Fruit fly (Drosophila melanogaster): ENCODE results near the gene Ddx1.

Gene Ddx1

dm6 chr3L:22262797-22263423, at the start of gene Ddx1, which contains the start of gene Rich (continued):
- TF ChIP-seq CG7987 (GFP tag; optimal IDR thresholded peaks at IDR 0.05) (no peak), rib (GFP tag; IDR thresholded peaks at IDR 0.05) (no peak), seq (GFP tag; IDR thresholded peaks at IDR 0.05) (no peak), CG7786 (GFP tag; optimal IDR thresholded peaks at IDR 0.05) (no peak), CG9437 (GFP tag; optimal IDR thresholded peaks at IDR 0.05) (peak; percentile 64), tll (GFP tag; optimal IDR thresholded peaks at IDR 0.05) (peak in 1 of 2 experiments; percentile 81), Atf6 (GFP tag; IDR thresholded peaks at IDR 0.05) (no peak), tap (tag; optimal IDR thresholded peaks at IDR 0.05) (no peak), Fer3 (tag; optimal IDR thresholded peaks at IDR 0.05) (no peak), mirr (GFP tag; optimal IDR thresholded peaks at IDR 0.05) (no peak), CG3407 (GFP tag; optimal IDR thresholded peaks at IDR 0.05) (no peak), CG1602 (GFP tag; optimal IDR thresholded peaks at IDR 0.05) (peak; percentile 46), Hsf (GFP tag; optimal IDR thresholded peaks at IDR 0.05) (peak; percentile 57), Bdp1 (GFP tag; optimal IDR thresholded peaks at IDR 0.05) (no peak), CG33557 (GFP tag; optimal IDR thresholded peaks at IDR 0.05) (peak; percentile 23), YL-1 (GFP tag; optimal IDR thresholded peaks at IDR 0.05) (peak; percentile 65), CG6683 (GFP tag; optimal IDR thresholded peaks at IDR 0.05) (no peak), CG11696 (GFP tag; IDR thresholded peaks at IDR 0.05) (no peak), zfh2 (GFP tag; optimal IDR thresholded peaks at IDR 0.05) (peak; percentile 52), Med (GFP tag) (peak; percentile 88), CG2116 (GFP tag; optimal IDR thresholded peaks at IDR 0.05) (peak; percentile 51), CG12236 (GFP tag; optimal IDR thresholded peaks at IDR 0.05) (no peak), dati (GFP tag; IDR thresholded peaks at IDR 0.05) (no peak), CG34224 (GFP tag; IDR thresholded peaks at IDR 0.05; ENCODE audit: partially characterized antibody) (no peak), CG1024 (GFP tag; IDR thresholded peaks at IDR 0.05) (no peak), zfh1 (GFP tag; IDR thresholded peaks at IDR 0.05) (no peak; the same call in 2 of the 3 replicates), cwo (GFP tag; optimal IDR thresholded peaks at IDR 0.05) (peak; percentile 15), MBD-R2 (GFP tag; IDR thresholded peaks at IDR 0.05) (peak; percentile 96), CG3726 (GFP tag; IDR thresholded peaks at IDR 0.05) (no peak), tup (GFP tag; optimal IDR thresholded peaks at IDR 0.05) (no peak), nerfin-2 (GFP tag; IDR thresholded peaks at IDR 0.05; ENCODE audit: partially characterized antibody) (no peak), ac (GFP tag; optimal IDR thresholded peaks at IDR 0.05) (no peak), CG2678 (tag; optimal IDR thresholded peaks at IDR 0.05) (peak; percentile 30), CG18262 (tag; optimal IDR thresholded peaks at IDR 0.05) (peak; percentile 59), pb (GFP tag; optimal IDR thresholded peaks at IDR 0.05) (no peak), slbo (GFP tag; IDR thresholded peaks at IDR 0.05) (peak; percentile 64), CG15696 (tag; optimal IDR thresholded peaks at IDR 0.05) (peak; percentile 7), CG2129 (GFP tag; IDR thresholded peaks at IDR 0.05; ENCODE audit: partially characterized antibody) (no peak), p53 (GFP tag; optimal IDR thresholded peaks at IDR 0.05) (no peak), CG11504 (tag; optimal IDR thresholded peaks at IDR 0.05) (no peak), h (optimal IDR thresholded peaks at IDR 0.05) (no peak), CG2712 (tag; optimal IDR thresholded peaks at IDR 0.05) (peak; percentile 66), CG18619 (GFP tag; optimal IDR thresholded peaks at IDR 0.05) (peak; percentile 74), pfk (GFP tag; optimal IDR thresholded peaks at IDR 0.05) (no peak), Meics (GFP tag; optimal IDR thresholded peaks at IDR 0.05) (peak; percentile 55), kay (GFP tag; optimal IDR thresholded peaks at IDR 0.05) (no peak), schlank (tag; optimal IDR thresholded peaks at IDR 0.05) (no peak), Oli (tag; optimal IDR thresholded peaks at IDR 0.05) (peak; percentile 11), Hr3 (GFP tag; optimal IDR thresholded peaks at IDR 0.05) (peak; percentile 69), Mrtf (GFP tag; IDR thresholded peaks at IDR 0.05) (no peak), crol (GFP tag; IDR thresholded peaks at IDR 0.05) (no peak)
